Worm (Caenorhabditis elegans) whole organism, L4 larva: Measurements from ENCODE around the gene osm-3.
A peak's percentile ranks its signal among the peaks of the same experiment; 100 is the strongest.

Experiments used
- F44E2.7 ChIP-seq: fragments of 200-800 bp; sonication (Bioruptor generic); IDR thresholded peaks from 2 replicates; pipeline ENCODE4 v2.1.2; 2022; ENCODE audit warnings: missing genetic modification characterization, missing compliant biosample characterization
- Y48G9A.11 ChIP-seq: fragments of 200-800 bp; sonication (Bioruptor generic); IDR thresholded peaks from 2 replicates; pipeline ENCODE4 v1.3.6; 2022; ENCODE audit warnings: missing genetic modification reagents, missing genetic modification characterization, missing compliant biosample characterization
- Y5F2A.4 ChIP-seq: fragments of 200-800 bp; sonication (Bioruptor generic); optimal IDR thresholded peaks from 2 replicates; lab custom pipeline; 2018; ENCODE audit warnings: mild to moderate bottlenecking, missing genetic modification characterization, missing compliant biosample characterization
- ceh-32 ChIP-seq: sonication (generic microtip); optimal IDR thresholded peaks from 2 replicates; lab custom pipeline; 2016; ENCODE audit warnings: mild to moderate bottlenecking, missing genetic modification characterization, missing compliant biosample characterization; ENCODE audit not compliant: poor library complexity
- ceh-62 ChIP-seq: sonication (generic microtip); optimal IDR thresholded peaks from 2 replicates; lab custom pipeline; 2017; ENCODE audit warnings: missing biosample characterization, missing genetic modification characterization
- egl-27 ChIP-seq: sonication (generic microtip); optimal IDR thresholded peaks from 3 replicates; lab custom pipeline; 2017; ENCODE audit warnings: missing biosample characterization, missing genetic modification reagents, missing genetic modification characterization
- lin-15B ChIP-seq: fragments of 150-350 bp; sonication (generic microtip); optimal IDR thresholded peaks from 3 replicates; lab custom pipeline; 2014; ENCODE audit warnings: missing biosample characterization, missing genetic modification characterization
- lin-39 ChIP-seq: fragments of 150-350 bp; optimal IDR thresholded peaks from 2 replicates; lab custom pipeline; 2014; ENCODE audit warnings: missing biosample characterization, missing genetic modification reagents, missing genetic modification characterization
- nhr-237 ChIP-seq: sonication (generic microtip); optimal IDR thresholded peaks from 2 replicates; lab custom pipeline; 2017; ENCODE audit warnings: missing biosample characterization, missing genetic modification characterization
- nhr-28 ChIP-seq: fragments of 150-350 bp; optimal IDR thresholded peaks from 2 replicates; lab custom pipeline; 2014; ENCODE audit warnings: missing biosample characterization, missing genetic modification characterization
- nhr-76 ChIP-seq: fragments of 150-350 bp; optimal IDR thresholded peaks from 2 replicates; lab custom pipeline; 2014; ENCODE audit warnings: missing biosample characterization, missing genetic modification characterization
- rbr-2 ChIP-seq: sonication (generic microtip); optimal IDR thresholded peaks from 2 replicates; lab custom pipeline; 2016; ENCODE audit warnings: missing genotype, missing genetic modification characterization, missing compliant biosample characterization
- snpc-1.2 ChIP-seq: fragments of 200-800 bp; sonication (Bioruptor generic); IDR thresholded peaks from 2 replicates; pipeline ENCODE4 v1.3.6; 2022; ENCODE audit warnings: missing genetic modification reagents, missing genetic modification characterization, missing compliant biosample characterization
- zip-2 ChIP-seq: fragments of 150-350 bp; optimal IDR thresholded peaks from 2 replicates; lab custom pipeline; 2014; ENCODE audit warnings: missing biosample characterization, missing genetic modification characterization

The osm-3 gene

ce11 chrIV:3755355-3755754 lies 45.5 kb downstream of the osm-3 start, which contains the start of gene Y37E11AR.7:
Y37E11AR.7 (minus strand) TSS chrIV:3755455.
- no peak for TF ChIP-seq lin-39 (tag; lab: Kevin White, UChicago)
- no peak for TF ChIP-seq nhr-237 (tag; lab: Kevin White, UChicago)
- no peak for TF ChIP-seq Y48G9A.11
- TF ChIP-seq Y5F2A.4 (GFP tag; lab: Kevin White, UChicago): no peak
- TF ChIP-seq nhr-76: no peak
- TF ChIP-seq egl-27: no peak
- no peak for TF ChIP-seq F44E2.7
- TF ChIP-seq, all 104 proteins: peak for 0

DNA sequence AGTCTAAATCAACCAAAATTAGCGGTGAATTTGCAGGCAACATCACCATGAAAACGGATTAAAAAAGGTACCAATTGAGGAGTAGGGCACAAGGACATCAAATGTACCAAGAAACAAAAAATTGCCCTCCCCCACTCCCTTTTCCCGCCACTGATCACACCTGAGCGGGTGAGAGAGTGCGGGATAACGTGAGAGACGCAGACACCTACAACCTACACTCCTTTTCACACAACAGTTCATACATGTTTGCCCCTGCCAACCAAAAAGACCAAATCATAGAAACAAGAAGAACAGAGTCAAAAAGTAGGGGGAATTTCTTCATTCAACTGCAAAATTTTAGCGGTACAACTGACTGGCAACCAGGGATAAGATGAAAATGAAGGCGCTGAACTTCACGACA lies 48.6 kb downstream of the osm-3 start:
- TF ChIP-seq snpc-1.2 (GFP tag; lab: Robert Waterston, UW) (no peak), lin-15B (tag; lab: Kevin White, UChicago) (no peak), ceh-62 (no peak), rbr-2 (tag; lab: Kevin White, UChicago) (no peak), ceh-32 (tag; lab: Kevin White, UChicago) (no peak), nhr-28 (tag; lab: Kevin White, UChicago) (peak; percentile 97)

- TF ChIP-seq zip-2 (tag; lab: Kevin White, UChicago): no peak
- peak; percentile 76 for TF ChIP-seq nhr-28 (tag; lab: Kevin White, UChicago)
Measured at ce11 chrIV:3751001-3751400, 49.9 kb downstream of the osm-3 start, which contains the start of gene ugt-45. ugt-45 (minus strand) TSS chrIV:3751101.
